Worm (Caenorhabditis elegans) whole organism, young adult: ENCODE data around the gene ttr-12.
A peak's percentile ranks its signal among the peaks of the same experiment; 100 is the strongest.

ENCODE experiments used
- B0035.1 ChIP-seq: sonication (generic microtip); optimal IDR thresholded peaks from 2 replicates; lab custom pipeline; 2016; ENCODE audit warnings: missing genetic modification characterization, mild to moderate bottlenecking, missing compliant biosample characterization, missing genotype, missing genetic modification reagents
- B0261.1 ChIP-seq: sonication (generic microtip); optimal IDR thresholded peaks from 2 replicates; lab custom pipeline; 2016; ENCODE audit warnings: mild to moderate bottlenecking, missing genetic modification characterization, moderate library complexity, missing compliant biosample characterization
- C06A6.2 ChIP-seq: fragments of 200-800 bp; sonication (Bioruptor generic); conservative IDR thresholded peaks from 2 replicates; pipeline ENCODE4 v1.3.6; 2022; ENCODE audit warnings: missing genetic modification characterization, missing compliant biosample characterization
- D2030.7 ChIP-seq: fragments of 200-800 bp; sonication (Bioruptor generic); IDR thresholded peaks from 2 replicates; pipeline ENCODE4 v1.3.6; 2022; ENCODE audit warnings: missing genetic modification reagents, missing genetic modification characterization, missing compliant biosample characterization
- F49E8.2 ChIP-seq: sonication (generic microtip); optimal IDR thresholded peaks from 3 replicates; lab custom pipeline; 2017; ENCODE audit warnings: missing genetic modification characterization, mild to moderate bottlenecking, missing compliant biosample characterization, antibody characterized with exemption, moderate library complexity; ENCODE audit not compliant: insufficient read depth
- F57A8.1 ChIP-seq: fragments of 200-800 bp; sonication (Bioruptor generic); optimal IDR thresholded peaks from 2 replicates; lab custom pipeline; 2018; ENCODE audit warnings: mild to moderate bottlenecking, missing genetic modification characterization, moderate library complexity, missing compliant biosample characterization
- K12H6.12 ChIP-seq: fragments of 200-800 bp; sonication (Bioruptor generic); optimal IDR thresholded peaks from 2 replicates; lab custom pipeline; 2018; ENCODE audit warnings: mild to moderate bottlenecking, missing genetic modification characterization, missing compliant biosample characterization
- T07F8.4 ChIP-seq: sonication (generic microtip); optimal IDR thresholded peaks from 2 replicates; lab custom pipeline; 2016; ENCODE audit warnings: mild to moderate bottlenecking, missing genetic modification characterization, moderate library complexity, missing compliant biosample characterization
- Y53F4B.3 ChIP-seq: fragments of 200-800 bp; sonication (Bioruptor generic); IDR thresholded peaks from 2 replicates; pipeline ENCODE4 v1.3.6; 2022; ENCODE audit warnings: missing genetic modification reagents, missing genetic modification characterization, missing compliant biosample characterization
- Y79H2A.3 ChIP-seq: fragments of 200-800 bp; sonication (Bioruptor generic); conservative IDR thresholded peaks from 2 replicates; pipeline ENCODE4 v1.3.6; 2022; ENCODE audit warnings: missing genetic modification reagents, missing genetic modification characterization, missing compliant biosample characterization
- Y95B8A.8 ChIP-seq: fragments of 200-800 bp; sonication (Bioruptor generic); IDR thresholded peaks from 2 replicates; pipeline ENCODE4 v1.3.6; 2022; ENCODE audit warnings: missing genetic modification reagents, missing genetic modification characterization, missing compliant biosample characterization
- ama-1 ChIP-seq, 3 experiments: fragments of 150-350 bp in 1 of 3; sonication (generic microtip) in 2 of 3; optimal IDR thresholded peaks; 2 replicates each; lab custom pipeline; 2014 to 2018; ENCODE audit warnings: missing biosample characterization in 2 of 3, missing genetic modification characterization in 2 of 3, missing genetic modification reagents in 2 of 3
- attf-5 ChIP-seq: fragments of 200-800 bp; sonication (Bioruptor generic); optimal IDR thresholded peaks from 2 replicates; lab custom pipeline; 2018; ENCODE audit warnings: mild to moderate bottlenecking, missing genetic modification characterization, missing compliant biosample characterization
- attf-6 ChIP-seq: fragments of 200-800 bp; sonication (Bioruptor generic); IDR thresholded peaks from 2 replicates; pipeline ENCODE4 v1.3.6; 2022; ENCODE audit warnings: missing genetic modification reagents, missing genetic modification characterization, missing compliant biosample characterization
- bed-2 ChIP-seq: fragments of 200-800 bp; sonication (Bioruptor generic); IDR thresholded peaks from 2 replicates; pipeline ENCODE4 v1.3.6; 2022; ENCODE audit warnings: missing genetic modification reagents, missing genetic modification characterization, missing compliant biosample characterization
- ccch-3 ChIP-seq: fragments of 200-800 bp; sonication (Bioruptor generic); optimal IDR thresholded peaks from 2 replicates; lab custom pipeline; 2018; ENCODE audit warnings: mild to moderate bottlenecking, missing genetic modification characterization, missing compliant biosample characterization
- ceh-40 ChIP-seq: fragments of 200-800 bp; sonication (Bioruptor generic); IDR thresholded peaks from 2 replicates; pipeline ENCODE4 v1.3.6; 2022; ENCODE audit warnings: missing genetic modification characterization, missing compliant biosample characterization
- ceh-91 ChIP-seq: fragments of 200-800 bp; sonication (Bioruptor generic); IDR thresholded peaks from 2 replicates; pipeline ENCODE4 v1.3.6; 2022; ENCODE audit warnings: missing genetic modification reagents, missing genetic modification characterization, missing compliant biosample characterization
- dpff-1 ChIP-seq: sonication (generic microtip); optimal IDR thresholded peaks from 2 replicates; lab custom pipeline; 2017; ENCODE audit warnings: mild to moderate bottlenecking, missing genetic modification characterization, missing compliant biosample characterization
- dpl-1 ChIP-seq: fragments of 150-350 bp; optimal IDR thresholded peaks from 2 replicates; lab custom pipeline; 2014; ENCODE audit warnings: missing biosample characterization, missing genetic modification reagents, missing genetic modification characterization
- egl-44 ChIP-seq: fragments of 200-800 bp; sonication (Bioruptor generic); IDR thresholded peaks from 2 replicates; pipeline ENCODE4 v1.3.6; 2022; ENCODE audit warnings: missing genetic modification reagents, missing genetic modification characterization, missing compliant biosample characterization
- ekl-4 ChIP-seq: fragments of 200-800 bp; sonication (Bioruptor generic); IDR thresholded peaks from 2 replicates; pipeline ENCODE4 v1.3.6; 2022; ENCODE audit warnings: missing genetic modification reagents, missing genetic modification characterization, missing compliant biosample characterization
- ets-4 ChIP-seq: fragments of 200-800 bp; sonication (Bioruptor generic); optimal IDR thresholded peaks from 2 replicates; lab custom pipeline; 2018; ENCODE audit warnings: mild to moderate bottlenecking, missing genetic modification characterization, missing compliant biosample characterization
- hrde-1 ChIP-seq: sonication (generic microtip); optimal IDR thresholded peaks from 2 replicates; lab custom pipeline; 2016; ENCODE audit warnings: missing genetic modification characterization, mild to moderate bottlenecking, missing compliant biosample characterization, moderate library complexity, missing genotype, missing genetic modification reagents, borderline replicate concordance
- lin-35 ChIP-seq, 3 experiments: fragments of 150-350 bp in 2 of 3; sonication (generic microtip) in 1 of 3; optimal IDR thresholded peaks; 2 replicates each; lab custom pipeline; 2014 to 2018; ENCODE audit warnings: missing biosample characterization in 3 of 3, missing genetic modification characterization in 3 of 3, missing genetic modification reagents in 3 of 3
- lin-54 ChIP-seq: fragments of 200-800 bp; sonication (Bioruptor generic); optimal IDR thresholded peaks from 2 replicates; lab custom pipeline; 2018; ENCODE audit warnings: mild to moderate bottlenecking, missing genetic modification characterization, missing compliant biosample characterization
- lir-1 ChIP-seq: fragments of 200-800 bp; sonication (Bioruptor generic); conservative IDR thresholded peaks from 2 replicates; pipeline ENCODE4 v1.3.6; 2022; ENCODE audit warnings: missing genetic modification reagents, missing genetic modification characterization, missing compliant biosample characterization
- lsy-27 ChIP-seq: sonication (generic microtip); optimal IDR thresholded peaks from 2 replicates; lab custom pipeline; 2017; ENCODE audit warnings: missing genetic modification characterization, mild to moderate bottlenecking, missing compliant biosample characterization, antibody characterized with exemption, missing genotype, borderline replicate concordance; ENCODE audit not compliant: insufficient read depth
- madf-10 ChIP-seq: sonication (generic microtip); optimal IDR thresholded peaks from 2 replicates; lab custom pipeline; 2016; ENCODE audit warnings: mild to moderate bottlenecking, missing genetic modification characterization, missing compliant biosample characterization
- madf-3 ChIP-seq: fragments of 200-800 bp; sonication (Bioruptor generic); IDR thresholded peaks from 2 replicates; pipeline ENCODE4 v1.3.6; 2022; ENCODE audit warnings: missing genetic modification reagents, missing genetic modification characterization, missing compliant biosample characterization
- mxl-1 ChIP-seq: sonication (generic microtip); optimal IDR thresholded peaks from 2 replicates; lab custom pipeline; 2016; ENCODE audit warnings: missing genetic modification characterization, missing compliant biosample characterization
- nhr-120 ChIP-seq: fragments of 200-800 bp; sonication (Bioruptor generic); IDR thresholded peaks from 2 replicates; pipeline ENCODE4 v1.3.6; 2022; ENCODE audit warnings: missing genetic modification characterization, missing compliant biosample characterization
- pbrm-1 ChIP-seq: fragments of 200-800 bp; sonication (Bioruptor generic); IDR thresholded peaks from 2 replicates; pipeline ENCODE4 v1.3.6; 2022; ENCODE audit warnings: missing genetic modification reagents, missing genetic modification characterization, missing compliant biosample characterization
- pha-4 ChIP-seq: fragments of 150-350 bp; sonication (generic microtip); optimal IDR thresholded peaks from 2 replicates; lab custom pipeline; 2014; ENCODE audit warnings: missing biosample characterization, missing genetic modification reagents, missing genetic modification characterization
- rcor-1 ChIP-seq: fragments of 200-800 bp; sonication (Bioruptor generic); IDR thresholded peaks from 2 replicates; pipeline ENCODE4 v1.3.6; 2022; ENCODE audit warnings: missing genetic modification reagents, missing genetic modification characterization, missing compliant biosample characterization
- rec-8 ChIP-seq, 2 experiments: sonication (generic microtip); optimal IDR thresholded peaks; 2 replicates each; lab custom pipeline; 2016; ENCODE audit warnings: mild to moderate bottlenecking in 2 of 2, missing genetic modification characterization in 2 of 2, missing genetic modification reagents in 2 of 2, missing genotype in 2 of 2, missing biosample characterization in 1 of 2, missing compliant biosample characterization in 1 of 2, moderate library complexity in 1 of 2
- sdz-38 ChIP-seq: sonication (generic microtip); optimal IDR thresholded peaks from 2 replicates; lab custom pipeline; 2016; ENCODE audit warnings: missing genotype, missing genetic modification characterization, missing compliant biosample characterization
- snpc-1.1 ChIP-seq: sonication (generic microtip); optimal IDR thresholded peaks from 2 replicates; lab custom pipeline; 2017; ENCODE audit warnings: missing genetic modification characterization, mild to moderate bottlenecking, missing compliant biosample characterization, antibody characterized with exemption, moderate library complexity, missing genotype, missing genetic modification reagents; ENCODE audit not compliant: insufficient read depth
- snpc-3.4 ChIP-seq: sonication (generic microtip); optimal IDR thresholded peaks from 2 replicates; lab custom pipeline; 2017; ENCODE audit warnings: missing genetic modification characterization, mild to moderate bottlenecking, missing compliant biosample characterization, antibody characterized with exemption, moderate library complexity, missing genotype, missing genetic modification reagents
- snpc-4 ChIP-seq, 5 experiments: fragments of 150-350 bp in 1 of 5; sonication (generic microtip) in 4 of 5; optimal IDR thresholded peaks; 2 replicates each; lab custom pipeline; 2014 to 2018; ENCODE audit warnings: missing genetic modification characterization in 5 of 5, missing biosample characterization in 3 of 5, antibody characterized with exemption in 2 of 5, mild to moderate bottlenecking in 2 of 5, missing compliant biosample characterization in 2 of 5, missing genotype in 2 of 5, moderate library complexity in 2 of 5, missing genetic modification reagents in 1 of 5
- sptf-2 ChIP-seq: fragments of 200-800 bp; sonication (Bioruptor generic); optimal IDR thresholded peaks from 2 replicates; lab custom pipeline; 2018; ENCODE audit warnings: mild to moderate bottlenecking, missing genetic modification characterization, missing compliant biosample characterization
- unc-130 ChIP-seq: sonication (generic microtip); optimal IDR thresholded peaks from 2 replicates; lab custom pipeline; 2016; ENCODE audit warnings: missing genetic modification reagents, missing genetic modification characterization, missing compliant biosample characterization
- unc-62 ChIP-seq: fragments of 150-350 bp; optimal IDR thresholded peaks from 2 replicates; lab custom pipeline; 2014; ENCODE audit warnings: missing biosample characterization, missing genetic modification reagents, missing genetic modification characterization
- zim-3 ChIP-seq: sonication (generic microtip); optimal IDR thresholded peaks from 2 replicates; lab custom pipeline; 2017; ENCODE audit warnings: mild to moderate bottlenecking, missing genetic modification characterization, moderate library complexity, missing compliant biosample characterization
- ztf-18 ChIP-seq: sonication (generic microtip); optimal IDR thresholded peaks from 2 replicates; lab custom pipeline; 2016; ENCODE audit warnings: missing genotype, mild to moderate bottlenecking, missing genetic modification characterization, missing compliant biosample characterization
- ztf-28 ChIP-seq: fragments of 200-800 bp; sonication (Bioruptor generic); IDR thresholded peaks from 2 replicates; pipeline ENCODE4 v1.3.6; 2022; ENCODE audit warnings: missing genetic modification reagents, missing genetic modification characterization, missing compliant biosample characterization

ttr-12 gene

DNA sequence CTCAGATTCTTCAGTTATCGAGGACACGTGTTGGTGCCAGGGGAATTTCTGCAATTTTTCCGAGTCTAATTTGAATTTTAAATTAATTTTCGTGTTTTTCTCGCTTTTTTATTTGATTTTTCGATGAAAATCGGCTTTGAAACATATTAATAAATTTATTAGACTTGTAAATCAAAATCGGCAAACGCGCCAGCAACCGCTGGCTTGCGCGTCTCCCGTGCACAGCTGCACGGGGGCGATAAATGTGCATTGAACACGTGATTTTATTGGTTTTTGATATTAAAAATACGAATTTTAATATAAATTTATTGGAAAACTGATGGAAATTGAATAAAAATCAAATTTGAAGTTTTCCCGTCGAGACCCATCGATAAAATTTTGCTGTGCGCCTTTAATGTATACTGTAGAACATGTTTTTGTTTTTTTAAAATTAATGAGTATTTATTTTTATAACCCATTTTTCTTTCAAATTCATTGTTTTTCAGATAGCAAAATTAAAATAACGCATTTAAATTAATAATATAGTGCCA, 28.0 kb downstream of the ttr-12 start, which contains the start of gene F26F2.7:
Gene F26F2.7, plus strand, starts transcription at position 480 of the 530 bp plus-strand sequence.
- TF ChIP-seq bed-2 = no peak
- no peak for TF ChIP-seq lsy-27 (tag; lab: Kevin White, UChicago)
- TF ChIP-seq Y95B8A.8 (GFP tag; lab: Robert Waterston, UW) = peak; percentile 82; the same call in 1 of the 2 replicates
- TF ChIP-seq sdz-38 (tag; lab: Kevin White, UChicago) = no peak
- no peak for TF ChIP-seq egl-44
- TF ChIP-seq ekl-4 = peak; percentile 89
- TF ChIP-seq zim-3 (tag; lab: Kevin White, UChicago) = no peak
- TF ChIP-seq ceh-40 (GFP tag; lab: Robert Waterston, UW) = no peak
- TF ChIP-seq F57A8.1 (GFP tag; lab: Kevin White, UChicago) = no peak
- TF ChIP-seq hrde-1 = no peak
- TF ChIP-seq dpl-1 (GFP tag; lab: Kevin White, UChicago) = peak; percentile 59
- TF ChIP-seq lir-1 (GFP tag; lab: Robert Waterston, UW) = peak; percentile 80; the same call in 1 of the 2 replicates
- TF ChIP-seq ccch-3 (GFP tag; lab: Kevin White, UChicago) = no peak
- peak; percentile 92 for TF ChIP-seq attf-5
- no peak for TF ChIP-seq F49E8.2 (tag; lab: Kevin White, UChicago)
- TF ChIP-seq ztf-28 (GFP tag; lab: Robert Waterston, UW) = no peak
- TF ChIP-seq snpc-3.4 (tag; lab: Kevin White, UChicago) = peak; percentile 50
- TF ChIP-seq Y53F4B.3 (GFP tag; lab: Robert Waterston, UW) = no peak
- peak; percentile 25 for TF ChIP-seq B0261.1 (tag; lab: Kevin White, UChicago)
- TF ChIP-seq K12H6.12 (tag; lab: Kevin White, UChicago) = peak; percentile 71
- peak; percentile 48 for TF ChIP-seq pha-4
- TF ChIP-seq dpff-1 (tag; lab: Kevin White, UChicago) = no peak
- TF ChIP-seq madf-3 (GFP tag; lab: Robert Waterston, UW) = peak; percentile 83
- peak; percentile 88 for TF ChIP-seq lin-54 (GFP tag; lab: Kevin White, UChicago)
- no peak for TF ChIP-seq unc-62 (GFP tag; lab: Kevin White, UChicago)
- peak; percentile 9 for TF ChIP-seq mxl-1 (tag; lab: Kevin White, UChicago)
- no peak for TF ChIP-seq nhr-120 (GFP tag; lab: Robert Waterston, UW)
- TF ChIP-seq sptf-2 = peak; percentile 37
- peak; percentile 93 for TF ChIP-seq pbrm-1
- TF ChIP-seq attf-6 (GFP tag; lab: Robert Waterston, UW) = peak; percentile 79
- TF ChIP-seq C06A6.2 (GFP tag; lab: Robert Waterston, UW) = peak; percentile 64
- peak; percentile 65 for TF ChIP-seq unc-130 (GFP tag; lab: Kevin White, UChicago)
- peak in 2 of 3 experiments; percentile 4 to 82 for TF ChIP-seq lin-35 (GFP tag; optimal IDR thresholded peaks at IDR 0.05; lab: Kevin White, UChicago)
- peak; percentile 87 for TF ChIP-seq ceh-91
- peak; percentile 56 for TF ChIP-seq B0035.1 (tag; lab: Kevin White, UChicago)
- no peak for TF ChIP-seq ama-1 (optimal IDR thresholded peaks at IDR 0.05; lab: Kevin White, UChicago)
- no peak for TF ChIP-seq ama-1 (GFP tag; optimal IDR thresholded peaks at IDR 0.05; lab: Kevin White, UChicago)
- TF ChIP-seq ztf-18 (tag; lab: Kevin White, UChicago) = peak; percentile 99
- TF ChIP-seq Y79H2A.3 (GFP tag; lab: Robert Waterston, UW) = peak; percentile 29; the same call in 1 of the 2 replicates
- peak; percentile 89 for TF ChIP-seq rcor-1 (GFP tag; lab: Robert Waterston, UW)
- no peak for TF ChIP-seq snpc-4 (GFP tag; optimal IDR thresholded peaks at IDR 0.05; lab: Kevin White, UChicago)
- TF ChIP-seq snpc-4 (tag; optimal IDR thresholded peaks at IDR 0.05; lab: Kevin White, UChicago) = peak in 3 of 4 experiments; percentile 26 to 85 (median 79)
- TF ChIP-seq rec-8 (tag; optimal IDR thresholded peaks at IDR 0.05; lab: Kevin White, UChicago) = no peak
- TF ChIP-seq madf-10 (tag; lab: Kevin White, UChicago) = peak; percentile 78
- TF ChIP-seq D2030.7 (GFP tag; lab: Robert Waterston, UW) = peak; percentile 91
- peak; percentile 41 for TF ChIP-seq snpc-1.1
- no peak for TF ChIP-seq ets-4
- TF ChIP-seq T07F8.4 (tag; lab: Kevin White, UChicago) = no peak
